Worm (Caenorhabditis elegans) whole organism, young adult: ENCODE measurements around the gene gpa-4.

ENCODE experiments used
- B0019.2 ChIP-seq: fragments of 200-800 bp; sonication (Bioruptor generic); conservative IDR thresholded peaks from 2 replicates; pipeline ENCODE4 v1.3.6; 2022; ENCODE audit warnings: missing genetic modification reagents, missing genetic modification characterization, missing compliant biosample characterization
- B0035.1 ChIP-seq: sonication (generic microtip); optimal IDR thresholded peaks from 2 replicates; lab custom pipeline; 2016; ENCODE audit warnings: missing genetic modification characterization, mild to moderate bottlenecking, missing compliant biosample characterization, missing genotype, missing genetic modification reagents
- D2030.7 ChIP-seq: fragments of 200-800 bp; sonication (Bioruptor generic); IDR thresholded peaks from 2 replicates; pipeline ENCODE4 v1.3.6; 2022; ENCODE audit warnings: missing genetic modification reagents, missing genetic modification characterization, missing compliant biosample characterization
- F23B12.7 ChIP-seq: sonication (generic microtip); optimal IDR thresholded peaks from 2 replicates; lab custom pipeline; 2017; ENCODE audit warnings: missing genetic modification characterization, mild to moderate bottlenecking, missing compliant biosample characterization, antibody characterized with exemption, moderate library complexity; ENCODE audit not compliant: insufficient read depth
- F39B2.1 ChIP-seq: fragments of 200-800 bp; sonication (Bioruptor generic); IDR thresholded peaks from 2 replicates; pipeline ENCODE4 v1.3.6; 2022; ENCODE audit warnings: missing genetic modification reagents, missing genetic modification characterization, missing compliant biosample characterization
- F49E8.2 ChIP-seq: sonication (generic microtip); optimal IDR thresholded peaks from 3 replicates; lab custom pipeline; 2017; ENCODE audit warnings: missing genetic modification characterization, mild to moderate bottlenecking, missing compliant biosample characterization, antibody characterized with exemption, moderate library complexity; ENCODE audit not compliant: insufficient read depth
- attf-3 ChIP-seq: fragments of 200-800 bp; sonication (Bioruptor generic); conservative IDR thresholded peaks from 2 replicates; pipeline ENCODE4 v1.3.6; 2022; ENCODE audit warnings: missing genetic modification reagents, missing genetic modification characterization, missing compliant biosample characterization
- ccch-3 ChIP-seq: fragments of 200-800 bp; sonication (Bioruptor generic); optimal IDR thresholded peaks from 2 replicates; lab custom pipeline; 2018; ENCODE audit warnings: mild to moderate bottlenecking, missing genetic modification characterization, missing compliant biosample characterization
- cebp-1 ChIP-seq, 2 experiments: fragments of 200-800 bp in 1 of 2; sonication (Bioruptor generic) in 1 of 2; sonication (generic microtip) in 1 of 2; IDR thresholded peaks in 1 of 2; optimal IDR thresholded peaks in 1 of 2; 2 replicates each; pipeline versions ENCODE4 v1.3.6 to Lab custom; 2017 to 2022; ENCODE audit warnings: missing compliant biosample characterization in 2 of 2, missing genetic modification characterization in 2 of 2, mild to moderate bottlenecking in 1 of 2, missing genetic modification reagents in 1 of 2, moderate library complexity in 1 of 2
- ceh-27 ChIP-seq: fragments of 200-800 bp; sonication (Bioruptor generic); optimal IDR thresholded peaks from 2 replicates; lab custom pipeline; 2018; ENCODE audit warnings: mild to moderate bottlenecking, missing genetic modification characterization, moderate library complexity, missing compliant biosample characterization
- dox-1 ChIP-seq: fragments of 200-800 bp; sonication (Bioruptor generic); IDR thresholded peaks from 2 replicates; pipeline ENCODE4 v1.3.6; 2022; ENCODE audit warnings: missing genetic modification reagents, missing genetic modification characterization, missing compliant biosample characterization
- fkh-3 ChIP-seq: sonication (generic microtip); optimal IDR thresholded peaks from 2 replicates; lab custom pipeline; 2016; ENCODE audit warnings: mild to moderate bottlenecking, missing genetic modification characterization, missing compliant biosample characterization
- gei-17 ChIP-seq: fragments of 200-800 bp; sonication (Bioruptor generic); optimal IDR thresholded peaks from 2 replicates; lab custom pipeline; 2018; ENCODE audit warnings: mild to moderate bottlenecking, missing genetic modification characterization, missing compliant biosample characterization
- hlh-26 ChIP-seq: fragments of 200-800 bp; sonication (Bioruptor generic); conservative IDR thresholded peaks from 2 replicates; pipeline ENCODE4 v1.3.6; 2022; ENCODE audit warnings: missing genetic modification reagents, missing genetic modification characterization, missing compliant biosample characterization
- hrde-1 ChIP-seq: sonication (generic microtip); optimal IDR thresholded peaks from 2 replicates; lab custom pipeline; 2016; ENCODE audit warnings: missing genetic modification characterization, mild to moderate bottlenecking, missing compliant biosample characterization, moderate library complexity, missing genotype, missing genetic modification reagents, borderline replicate concordance
- hsf-1 ChIP-seq: fragments of 200-800 bp; sonication (Bioruptor generic); IDR thresholded peaks from 2 replicates; pipeline ENCODE4 v1.3.6; 2022; ENCODE audit warnings: missing genetic modification reagents, missing genetic modification characterization, missing compliant biosample characterization
- lin-54 ChIP-seq: fragments of 200-800 bp; sonication (Bioruptor generic); optimal IDR thresholded peaks from 2 replicates; lab custom pipeline; 2018; ENCODE audit warnings: mild to moderate bottlenecking, missing genetic modification characterization, missing compliant biosample characterization
- madf-3 ChIP-seq: fragments of 200-800 bp; sonication (Bioruptor generic); IDR thresholded peaks from 2 replicates; pipeline ENCODE4 v1.3.6; 2022; ENCODE audit warnings: missing genetic modification reagents, missing genetic modification characterization, missing compliant biosample characterization
- mcd-1 ChIP-seq: fragments of 200-800 bp; sonication (Bioruptor generic); IDR thresholded peaks from 2 replicates; pipeline ENCODE4 v1.3.6; 2022; ENCODE audit warnings: missing genetic modification reagents, missing genetic modification characterization, missing compliant biosample characterization
- mel-28 ChIP-seq: sonication (generic microtip); optimal IDR thresholded peaks from 2 replicates; lab custom pipeline; 2016; ENCODE audit warnings: borderline replicate concordance, mild to moderate bottlenecking, missing genetic modification characterization, missing compliant biosample characterization
- mes-4 ChIP-seq: sonication (generic microtip); optimal IDR thresholded peaks from 2 replicates; lab custom pipeline; 2016; ENCODE audit warnings: missing genotype, missing genetic modification characterization, missing compliant biosample characterization
- mxl-1 ChIP-seq: sonication (generic microtip); optimal IDR thresholded peaks from 2 replicates; lab custom pipeline; 2016; ENCODE audit warnings: missing genetic modification characterization, missing compliant biosample characterization
- nfya-2 ChIP-seq: fragments of 200-800 bp; sonication (Bioruptor generic); IDR thresholded peaks from 2 replicates; pipeline ENCODE4 v1.3.6; 2022; ENCODE audit warnings: missing genetic modification reagents, missing genetic modification characterization, missing compliant biosample characterization
- nfyb-1 ChIP-seq: fragments of 200-800 bp; sonication (Bioruptor generic); IDR thresholded peaks from 2 replicates; pipeline ENCODE4 v1.3.6; 2022; ENCODE audit warnings: missing genetic modification reagents, missing genetic modification characterization, missing compliant biosample characterization
- nhr-120 ChIP-seq: fragments of 200-800 bp; sonication (Bioruptor generic); IDR thresholded peaks from 2 replicates; pipeline ENCODE4 v1.3.6; 2022; ENCODE audit warnings: missing genetic modification characterization, missing compliant biosample characterization
- nhr-27 ChIP-seq: fragments of 200-800 bp; sonication (Bioruptor generic); optimal IDR thresholded peaks from 2 replicates; lab custom pipeline; 2018; ENCODE audit warnings: mild to moderate bottlenecking, missing genetic modification characterization, moderate library complexity, missing compliant biosample characterization
- nhr-80 ChIP-seq: sonication (generic microtip); optimal IDR thresholded peaks from 2 replicates; lab custom pipeline; 2016; ENCODE audit warnings: missing genetic modification characterization, missing compliant biosample characterization
- rec-8 ChIP-seq, 2 experiments: sonication (generic microtip); optimal IDR thresholded peaks; 2 replicates each; lab custom pipeline; 2016; ENCODE audit warnings: mild to moderate bottlenecking in 2 of 2, missing genetic modification characterization in 2 of 2, missing genetic modification reagents in 2 of 2, missing genotype in 2 of 2, missing biosample characterization in 1 of 2, missing compliant biosample characterization in 1 of 2, moderate library complexity in 1 of 2
- repo-1 ChIP-seq: sonication (generic microtip); optimal IDR thresholded peaks from 2 replicates; lab custom pipeline; 2017; ENCODE audit warnings: mild to moderate bottlenecking, missing genetic modification characterization, missing compliant biosample characterization
- sdz-38 ChIP-seq: sonication (generic microtip); optimal IDR thresholded peaks from 2 replicates; lab custom pipeline; 2016; ENCODE audit warnings: missing genotype, missing genetic modification characterization, missing compliant biosample characterization
- snpc-1.1 ChIP-seq: sonication (generic microtip); optimal IDR thresholded peaks from 2 replicates; lab custom pipeline; 2017; ENCODE audit warnings: missing genetic modification characterization, mild to moderate bottlenecking, missing compliant biosample characterization, antibody characterized with exemption, moderate library complexity, missing genotype, missing genetic modification reagents; ENCODE audit not compliant: insufficient read depth
- tbx-9 ChIP-seq: sonication (generic microtip); optimal IDR thresholded peaks from 2 replicates; lab custom pipeline; 2016; ENCODE audit warnings: borderline replicate concordance, missing genetic modification characterization, inconsistent platforms, missing compliant biosample characterization
- tlf-1 ChIP-seq: fragments of 200-800 bp; sonication (Bioruptor generic); optimal IDR thresholded peaks from 2 replicates; lab custom pipeline; 2018; ENCODE audit warnings: mild to moderate bottlenecking, missing genetic modification characterization, missing compliant biosample characterization
- xnd-1 ChIP-seq: sonication (generic microtip); optimal IDR thresholded peaks from 2 replicates; lab custom pipeline; 2016; ENCODE audit warnings: missing genotype, missing genetic modification reagents, missing genetic modification characterization, missing compliant biosample characterization
- ztf-18 ChIP-seq: sonication (generic microtip); optimal IDR thresholded peaks from 2 replicates; lab custom pipeline; 2016; ENCODE audit warnings: missing genotype, mild to moderate bottlenecking, missing genetic modification characterization, missing compliant biosample characterization
- ztf-28 ChIP-seq: fragments of 200-800 bp; sonication (Bioruptor generic); IDR thresholded peaks from 2 replicates; pipeline ENCODE4 v1.3.6; 2022; ENCODE audit warnings: missing genetic modification reagents, missing genetic modification characterization, missing compliant biosample characterization
- ztf-6 ChIP-seq: fragments of 200-800 bp; sonication (Bioruptor generic); IDR thresholded peaks from 2 replicates; pipeline ENCODE4 v1.3.6; 2022; ENCODE audit warnings: missing genetic modification reagents, missing genetic modification characterization, missing compliant biosample characterization

gpa-4 gene

ce11 chrIV:443622-444021, 42.1 kb downstream of the gpa-4 start, which contains the start of gene mrpl-55 (continued):
- TF ChIP-seq fkh-3: no peak
- TF ChIP-seq B0019.2 (GFP tag; lab: Robert Waterston, UW): 0 out of 2 replicates have a peak, but pooled peaks have one; percentile 9
- TF ChIP-seq F49E8.2: no peak
- TF ChIP-seq B0035.1 (tag; lab: Kevin White, UChicago): no peak
- TF ChIP-seq gei-17 (GFP tag; lab: Kevin White, UChicago): no peak
- peak; percentile 52 for TF ChIP-seq ceh-27 (GFP tag; lab: Kevin White, UChicago)
- TF ChIP-seq ztf-6 (GFP tag; lab: Robert Waterston, UW): 0 out of 2 replicates have a peak, but pooled peaks have one; percentile 11
- TF ChIP-seq tlf-1 (GFP tag; lab: Kevin White, UChicago): peak; percentile 27
- no peak for TF ChIP-seq hsf-1
- TF ChIP-seq sdz-38 (tag; lab: Kevin White, UChicago): no peak
- no peak for TF ChIP-seq nfyb-1 (GFP tag; lab: Robert Waterston, UW)
- no peak for TF ChIP-seq mel-28
- peak; percentile 30 for TF ChIP-seq F23B12.7 (tag; lab: Kevin White, UChicago)
- 0 out of 2 replicates have a peak, but pooled peaks have one; percentile 24 for TF ChIP-seq attf-3 (GFP tag; lab: Robert Waterston, UW)
- TF ChIP-seq F39B2.1 (GFP tag; lab: Robert Waterston, UW): no peak
- TF ChIP-seq nhr-80: no peak
- peak; percentile 63; the same call in 1 of the 2 replicates for TF ChIP-seq dox-1
- no peak for TF ChIP-seq ztf-28
- no peak for TF ChIP-seq hrde-1
- TF ChIP-seq nhr-120 (GFP tag; lab: Robert Waterston, UW): no peak
- no peak for TF ChIP-seq cebp-1 (GFP tag; IDR thresholded peaks at IDR 0.05; lab: Robert Waterston, UW)
- TF ChIP-seq cebp-1 (tag; optimal IDR thresholded peaks at IDR 0.05; lab: Kevin White, UChicago): peak; percentile 59
- no peak for TF ChIP-seq mxl-1
- TF ChIP-seq mcd-1 (GFP tag; lab: Robert Waterston, UW): peak; percentile 98
- TF ChIP-seq nhr-27: no peak
- TF ChIP-seq repo-1 (tag; lab: Kevin White, UChicago): no peak
- no peak for TF ChIP-seq mes-4 (tag; lab: Kevin White, UChicago)
- no peak for TF ChIP-seq snpc-1.1 (tag; lab: Kevin White, UChicago)
- TF ChIP-seq hlh-26 (GFP tag; lab: Robert Waterston, UW): no peak
- TF ChIP-seq ztf-18 (tag; lab: Kevin White, UChicago): no peak
- TF ChIP-seq madf-3 (GFP tag; lab: Robert Waterston, UW): no peak
- peak; percentile 73 for TF ChIP-seq D2030.7

ce11 chrIV:445377-445776, 43.9 kb downstream of the gpa-4 start, which contains the start of gene dpm-1:
Gene dpm-1 (plus strand): TSS chrIV:445677.
- no peak for TF ChIP-seq ccch-3 (GFP tag; lab: Kevin White, UChicago)
- TF ChIP-seq tlf-1 (GFP tag; lab: Kevin White, UChicago): no peak
- no peak for TF ChIP-seq tbx-9 (tag; lab: Kevin White, UChicago)
- no peak for TF ChIP-seq nfya-2 (GFP tag; lab: Robert Waterston, UW)
- no peak for TF ChIP-seq xnd-1
- TF ChIP-seq rec-8 (tag; optimal IDR thresholded peaks at IDR 0.05; lab: Kevin White, UChicago): no peak
- no peak for TF ChIP-seq lin-54 (GFP tag; lab: Kevin White, UChicago)
